Worm (Caenorhabditis elegans) whole organism, L2 larva: ENCODE results near the gene ugt-61.

Source experiments
- C34F6.9 ChIP-seq: fragments of 150-350 bp; optimal IDR thresholded peaks from 2 replicates; lab custom pipeline; 2014; ENCODE audit warnings: missing biosample characterization, missing genetic modification characterization
- F13H6.1 ChIP-seq: sonication (generic microtip); optimal IDR thresholded peaks from 2 replicates; lab custom pipeline; 2016; ENCODE audit warnings: missing genetic modification characterization, missing compliant biosample characterization
- R02D3.7 ChIP-seq: fragments of 150-350 bp; optimal IDR thresholded peaks from 2 replicates; lab custom pipeline; 2014; ENCODE audit warnings: missing biosample characterization, missing genetic modification characterization
- Y55F3AM.14 ChIP-seq: fragments of 200-800 bp; sonication (Bioruptor generic); optimal IDR thresholded peaks from 2 replicates; lab custom pipeline; 2018; ENCODE audit warnings: mild to moderate bottlenecking, missing genetic modification characterization, missing compliant biosample characterization
- alr-1 ChIP-seq: fragments of 150-350 bp; optimal IDR thresholded peaks from 2 replicates; lab custom pipeline; 2014; ENCODE audit warnings: missing biosample characterization, missing genetic modification characterization
- ama-1 ChIP-seq: fragments of 150-350 bp; optimal IDR thresholded peaks from 2 replicates; lab custom pipeline; 2018; ENCODE audit warnings: inconsistent platforms
- blmp-1 ChIP-seq: sonication (generic microtip); optimal IDR thresholded peaks from 2 replicates; lab custom pipeline; 2017; ENCODE audit warnings: missing genetic modification characterization, mild to moderate bottlenecking, missing compliant biosample characterization, antibody characterized with exemption, moderate library complexity; ENCODE audit not compliant: insufficient read depth
- ceh-16 ChIP-seq: fragments of 150-350 bp; optimal IDR thresholded peaks from 2 replicates; lab custom pipeline; 2014; ENCODE audit warnings: missing biosample characterization, missing genetic modification characterization
- ceh-82 ChIP-seq: fragments of 150-350 bp; optimal IDR thresholded peaks from 2 replicates; lab custom pipeline; 2014; ENCODE audit warnings: missing biosample characterization, missing genetic modification characterization
- crh-2 ChIP-seq: sonication (generic microtip); optimal IDR thresholded peaks from 2 replicates; lab custom pipeline; 2017; ENCODE audit warnings: missing biosample characterization, missing genetic modification characterization
- egl-27 ChIP-seq: sonication (generic microtip); optimal IDR thresholded peaks from 3 replicates; lab custom pipeline; 2017; ENCODE audit warnings: missing biosample characterization, missing genetic modification reagents, missing genetic modification characterization
- elt-3 ChIP-seq: sonication (generic microtip); optimal IDR thresholded peaks from 2 replicates; lab custom pipeline; 2017; ENCODE audit warnings: missing biosample characterization, missing genetic modification characterization
- fos-1 ChIP-seq: fragments of 150-350 bp; optimal IDR thresholded peaks from 2 replicates; lab custom pipeline; 2014; ENCODE audit warnings: missing biosample characterization, missing genetic modification characterization
- gmeb-1 ChIP-seq: fragments of 150-350 bp; optimal IDR thresholded peaks from 2 replicates; lab custom pipeline; 2014; ENCODE audit warnings: missing biosample characterization, missing genetic modification characterization
- lin-11 ChIP-seq: fragments of 150-350 bp; sonication (generic microtip); optimal IDR thresholded peaks from 2 replicates; lab custom pipeline; 2014; ENCODE audit warnings: missing biosample characterization, missing genetic modification characterization, inconsistent platforms, mixed read lengths
- lin-39 ChIP-seq: fragments of 150-350 bp; optimal IDR thresholded peaks from 2 replicates; lab custom pipeline; 2014; ENCODE audit warnings: missing biosample characterization, missing genetic modification reagents, missing genetic modification characterization
- lsy-2 ChIP-seq, 2 experiments: fragments of 150-350 bp in 1 of 2; sonication (generic microtip) in 1 of 2; optimal IDR thresholded peaks; 2 replicates each; lab custom pipeline; 2014 to 2017; ENCODE audit warnings: missing biosample characterization in 2 of 2, missing genetic modification characterization in 2 of 2
- mab-5 ChIP-seq: fragments of 150-350 bp; optimal IDR thresholded peaks from 2 replicates; lab custom pipeline; 2014; ENCODE audit warnings: missing biosample characterization, missing genetic modification characterization
- mbf-1 ChIP-seq: sonication (generic microtip); optimal IDR thresholded peaks from 2 replicates; lab custom pipeline; 2017; ENCODE audit warnings: missing biosample characterization, missing genetic modification characterization
- nhr-10 ChIP-seq: sonication (generic microtip); optimal IDR thresholded peaks from 2 replicates; lab custom pipeline; 2017; ENCODE audit warnings: missing biosample characterization, missing genetic modification characterization
- nhr-11 ChIP-seq: fragments of 150-350 bp; optimal IDR thresholded peaks from 2 replicates; lab custom pipeline; 2014; ENCODE audit warnings: missing biosample characterization, missing genetic modification characterization
- nhr-12 ChIP-seq: fragments of 150-350 bp; optimal IDR thresholded peaks from 2 replicates; lab custom pipeline; 2014; ENCODE audit warnings: missing biosample characterization, missing genetic modification characterization
- nhr-129 ChIP-seq: fragments of 150-350 bp; optimal IDR thresholded peaks from 2 replicates; lab custom pipeline; 2014; ENCODE audit warnings: missing biosample characterization, missing genetic modification characterization
- nhr-23 ChIP-seq: fragments of 150-350 bp; optimal IDR thresholded peaks from 2 replicates; lab custom pipeline; 2014; ENCODE audit warnings: missing biosample characterization, missing genetic modification reagents, missing genetic modification characterization
- nhr-237 ChIP-seq: fragments of 150-350 bp; optimal IDR thresholded peaks from 2 replicates; lab custom pipeline; 2014; ENCODE audit warnings: missing biosample characterization, missing genetic modification characterization
- nhr-25 ChIP-seq: fragments of 150-350 bp; sonication (generic microtip); optimal IDR thresholded peaks from 3 replicates; lab custom pipeline; 2014; ENCODE audit warnings: missing biosample characterization, missing genetic modification characterization
- nhr-6 ChIP-seq: fragments of 150-350 bp; optimal IDR thresholded peaks from 2 replicates; lab custom pipeline; 2014; ENCODE audit warnings: missing biosample characterization, missing genetic modification characterization
- peb-1 ChIP-seq: fragments of 150-350 bp; optimal IDR thresholded peaks from 2 replicates; lab custom pipeline; 2014; ENCODE audit warnings: missing biosample characterization, missing genetic modification characterization
- skn-1 ChIP-seq: sonication (generic microtip); optimal IDR thresholded peaks from 2 replicates; lab custom pipeline; 2017; ENCODE audit warnings: missing biosample characterization, missing genetic modification characterization
- sma-3 ChIP-seq: sonication (generic microtip); optimal IDR thresholded peaks from 2 replicates; lab custom pipeline; 2016; ENCODE audit warnings: missing genetic modification reagents, missing genetic modification characterization, missing compliant biosample characterization
- sma-9 ChIP-seq, 2 experiments: fragments of 150-350 bp in 1 of 2; sonication (generic microtip) in 1 of 2; optimal IDR thresholded peaks; 2 replicates each; lab custom pipeline; 2014 to 2016; ENCODE audit warnings: missing genetic modification characterization in 2 of 2, mild to moderate bottlenecking in 1 of 2, missing biosample characterization in 1 of 2, missing compliant biosample characterization in 1 of 2, missing genetic modification reagents in 1 of 2, moderate library complexity in 1 of 2
- snpc-4 ChIP-seq: fragments of 150-350 bp; optimal IDR thresholded peaks from 2 replicates; lab custom pipeline; 2014; ENCODE audit warnings: missing biosample characterization, missing genetic modification characterization
- unc-39 ChIP-seq: fragments of 150-350 bp; optimal IDR thresholded peaks from 2 replicates; lab custom pipeline; 2014; ENCODE audit warnings: missing biosample characterization, missing genetic modification characterization
- unc-55 ChIP-seq: fragments of 150-350 bp; sonication (generic microtip); optimal IDR thresholded peaks from 3 replicates; lab custom pipeline; 2014; ENCODE audit warnings: missing biosample characterization, missing genetic modification reagents, missing genetic modification characterization
- zag-1 ChIP-seq: fragments of 150-350 bp; optimal IDR thresholded peaks from 2 replicates; lab custom pipeline; 2014; ENCODE audit warnings: missing biosample characterization, missing genetic modification characterization
- ztf-11 ChIP-seq: sonication (generic microtip); optimal IDR thresholded peaks from 2 replicates; lab custom pipeline; 2017; ENCODE audit warnings: missing biosample characterization, missing genetic modification characterization
- ztf-4 ChIP-seq: fragments of 150-350 bp; optimal IDR thresholded peaks from 2 replicates; lab custom pipeline; 2014; ENCODE audit warnings: missing biosample characterization, missing genetic modification characterization

ugt-61 gene

ce11 chrV:4731154-4731961 is 10.9 kb upstream of the ugt-61 start, which contains the start of gene F39G3.3 (continued):
- TF ChIP-seq ceh-16: no peak
- TF ChIP-seq sma-3: peak; percentile 40
- peak; percentile 60 for TF ChIP-seq C34F6.9 (tag; lab: Kevin White, UChicago)
- TF ChIP-seq F13H6.1 (tag; lab: Kevin White, UChicago): peak; percentile 58

ce11 chrV:4733952-4734351 is 8.3 kb upstream of the ugt-61 start:
- TF ChIP-seq gmeb-1 (no peak), nhr-129 (tag; lab: Kevin White, UChicago) (no peak), ztf-11 (no peak), R02D3.7 (tag; lab: Kevin White, UChicago) (no peak), alr-1 (no peak), ama-1 (no peak), elt-3 (tag; lab: Kevin White, UChicago) (no peak), ztf-4 (tag; lab: Kevin White, UChicago) (no peak), skn-1 (tag; lab: Kevin White, UChicago) (no peak), crh-2 (tag; lab: Kevin White, UChicago) (no peak), nhr-12 (no peak), lsy-2 (tag; optimal IDR thresholded peaks at IDR 0.05; lab: Kevin White, UChicago) (no peak), lin-11 (tag; lab: Kevin White, UChicago) (no peak)

ce11 chrV:4734608-4735007 is 7.6 kb upstream of the ugt-61 start:
- TF ChIP-seq peb-1 (tag; lab: Kevin White, UChicago) (no peak), ceh-16 (no peak), nhr-23 (tag; lab: Kevin White, UChicago) (no peak), F13H6.1 (tag; lab: Kevin White, UChicago) (no peak), mbf-1 (no peak), lin-39 (no peak), lsy-2 (tag; optimal IDR thresholded peaks at IDR 0.05; lab: Kevin White, UChicago) (no peak), fos-1 (tag; lab: Kevin White, UChicago) (no peak), nhr-237 (no peak), sma-9 (GFP tag; optimal IDR thresholded peaks at IDR 0.05; lab: Kevin White, UChicago) (no peak), sma-9 (tag; optimal IDR thresholded peaks at IDR 0.05; lab: Kevin White, UChicago) (no peak), ceh-82 (no peak), egl-27 (tag; lab: Kevin White, UChicago) (no peak), ama-1 (no peak), nhr-10 (tag; lab: Kevin White, UChicago) (no peak), nhr-6 (tag; lab: Kevin White, UChicago) (no peak), nhr-25 (tag; lab: Kevin White, UChicago) (no peak)

ce11 chrV:4737727-4738126 is 4.5 kb upstream of the ugt-61 start, which contains the start of gene F39G3.2:
F39G3.2 (plus strand) TSS chrV:4737831.
- TF ChIP-seq mbf-1 (no peak), fos-1 (tag; lab: Kevin White, UChicago) (peak; percentile 96), blmp-1 (tag; lab: Kevin White, UChicago) (no peak), mab-5 (tag; lab: Kevin White, UChicago) (no peak)

- no peak for TF ChIP-seq Y55F3AM.14 (GFP tag; lab: Kevin White, UChicago)
- TF ChIP-seq nhr-25 (tag; lab: Kevin White, UChicago): no peak
- TF ChIP-seq unc-39 (tag; lab: Kevin White, UChicago): no peak
- no peak for TF ChIP-seq nhr-6 (tag; lab: Kevin White, UChicago)
- TF ChIP-seq ceh-16: no peak
- no peak for TF ChIP-seq nhr-129 (tag; lab: Kevin White, UChicago)
- no peak for TF ChIP-seq zag-1 (tag; lab: Kevin White, UChicago)
- no peak for TF ChIP-seq F13H6.1 (tag; lab: Kevin White, UChicago)
- TF ChIP-seq nhr-10 (tag; lab: Kevin White, UChicago): no peak
- no peak for TF ChIP-seq nhr-11 (tag; lab: Kevin White, UChicago)
- no peak for TF ChIP-seq unc-55
- no peak for TF ChIP-seq ama-1
- TF ChIP-seq lin-39: no peak
- TF ChIP-seq snpc-4: no peak
- no peak for TF ChIP-seq gmeb-1
- TF ChIP-seq, all 48 proteins: peak for 0
Observed at ce11 chrV:4745269-4745668, 3.0 kb downstream of the ugt-61 start, which contains the start of gene C18G1.7. C18G1.7 (plus strand) TSS chrV:4745569.
